Worm (Caenorhabditis elegans) whole organism, L4 larva: Measurements from ENCODE around the gene F48F7.3.
"Not testable (repeated sequence)": the region's sequence is repeated elsewhere in the genome, so short reads cannot be mapped to it uniquely, and the experiment has no call there.

ENCODE experiments used
- T26A8.4 ChIP-seq: fragments of 200-800 bp; sonication (Bioruptor generic); IDR thresholded peaks from 2 replicates; pipeline ENCODE4 v1.3.6; 2022; ENCODE audit warnings: missing genetic modification characterization, missing compliant biosample characterization
- ceh-28 ChIP-seq: fragments of 150-350 bp; optimal IDR thresholded peaks from 2 replicates; lab custom pipeline; 2014; ENCODE audit warnings: missing biosample characterization, missing genetic modification reagents, missing genetic modification characterization
- daf-12 ChIP-seq: fragments of 150-350 bp; optimal IDR thresholded peaks from 2 replicates; lab custom pipeline; 2014; ENCODE audit warnings: missing biosample characterization, missing genetic modification reagents, missing genetic modification characterization
- lin-13 ChIP-seq: fragments of 150-350 bp; optimal IDR thresholded peaks from 2 replicates; lab custom pipeline; 2014; ENCODE audit warnings: missing biosample characterization, missing genetic modification reagents, missing genetic modification characterization
- nhr-6 ChIP-seq: fragments of 150-350 bp; optimal IDR thresholded peaks from 2 replicates; lab custom pipeline; 2014; ENCODE audit warnings: missing biosample characterization, missing genetic modification characterization

- TF ChIP-seq nhr-6; T26A8.4 (GFP tag; lab: Robert Waterston, UW); ceh-28 (tag; lab: Kevin White, UChicago); lin-13 (GFP tag; lab: Kevin White, UChicago); daf-12: not testable (repeated sequence)
Measured at ce11 chrX:13935615-13936014, 27.7 kb upstream of the F48F7.3 start.
